Worm (Caenorhabditis elegans): ENCODE results near the gene M117.6.

The M117.6 gene

DNA sequence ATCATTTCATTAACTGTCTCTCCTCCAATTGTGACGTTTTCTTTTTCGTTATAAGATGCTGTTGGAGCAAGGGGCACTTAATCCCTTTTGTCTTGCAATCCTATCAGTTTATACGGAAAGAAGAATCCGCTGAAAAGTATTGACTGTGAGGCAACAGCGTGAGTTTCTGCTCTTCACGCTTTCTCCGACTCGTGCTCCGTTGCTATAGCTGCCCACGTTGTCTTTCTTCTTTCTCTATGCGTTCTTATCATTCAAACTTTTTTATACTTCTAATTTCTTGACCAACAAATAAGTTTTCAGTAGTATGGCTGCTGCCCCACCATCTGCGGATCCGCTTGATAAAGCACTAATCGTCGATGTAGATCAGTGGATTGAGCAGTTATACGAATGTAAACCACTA is 30.2 kb upstream of the M117.6 start, which contains the start of gene let-92 (continued):
- TF ChIP-seq ceh-20 (GFP tag; IDR thresholded peaks at IDR 0.05): no peak
- no peak for TF ChIP-seq zag-1 (tag; optimal IDR thresholded peaks at IDR 0.05)
- no peak for TF ChIP-seq unc-62 (GFP tag; optimal IDR thresholded peaks at IDR 0.05 in 1 of 2)
- TF ChIP-seq unc-62 (tag; optimal IDR thresholded peaks at IDR 0.05): no peak
- no peak for TF ChIP-seq ctbp-1 (GFP tag; IDR thresholded peaks at IDR 0.05)

DNA sequence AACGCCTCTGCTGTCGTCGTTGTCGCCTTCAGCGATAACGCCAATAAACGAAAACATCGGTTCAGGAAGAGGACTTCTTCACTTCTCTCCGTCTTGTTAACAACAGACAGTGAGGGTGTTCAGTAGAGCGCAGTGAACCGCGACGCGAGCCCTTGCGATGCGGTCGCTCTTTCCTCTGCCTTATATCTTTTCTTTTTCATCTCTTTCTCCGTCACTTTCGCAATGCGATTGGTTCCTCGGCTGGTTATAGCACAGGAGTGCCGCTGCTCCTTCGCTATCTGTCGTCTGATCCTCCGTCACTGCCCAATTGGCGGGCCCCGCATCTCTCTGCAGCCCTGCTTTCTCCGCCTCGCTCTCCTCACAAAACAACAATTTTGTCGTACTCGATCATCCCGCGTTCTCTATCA is 29.2 kb upstream of the M117.6 start:
- TF ChIP-seq set-16 (GFP tag; IDR thresholded peaks at IDR 0.05) (peak; percentile 87), cey-2 (tag; optimal IDR thresholded peaks at IDR 0.05; ENCODE audit: borderline replicate concordance, insufficient read depth) (no peak), lin-13 (GFP tag; optimal IDR thresholded peaks at IDR 0.05) (peak; percentile 58), nhr-102 (tag; optimal IDR thresholded peaks at IDR 0.05) (no peak), lin-29 (GFP tag; IDR thresholded peaks at IDR 0.05) (no peak), spr-1 (tag; optimal IDR thresholded peaks at IDR 0.05) (peak; percentile 45), nhr-48 (tag; optimal IDR thresholded peaks at IDR 0.05) (no peak), lin-38 (GFP tag; IDR thresholded peaks at IDR 0.05) (peak; percentile 66), F10B5.3 (tag; optimal IDR thresholded peaks at IDR 0.05) (no peak), rbr-2 (tag; optimal IDR thresholded peaks at IDR 0.05) (peak; percentile 89), pqm-1 (tag; optimal IDR thresholded peaks at IDR 0.05) (no peak), fos-1 (tag; optimal IDR thresholded peaks at IDR 0.05) (no peak), tag-97 (GFP tag; IDR thresholded peaks at IDR 0.05) (no peak), nhr-11 (tag; optimal IDR thresholded peaks at IDR 0.05) (peak; percentile 73), nhr-237 (tag; optimal IDR thresholded peaks at IDR 0.05) (no peak), ceh-44 (GFP tag; IDR thresholded peaks at IDR 0.05) (peak; percentile 51; the same call in 1 of the 2 replicates), T26A8.4 (GFP tag; IDR thresholded peaks at IDR 0.05) (peak; percentile 38; the same call in 1 of the 2 replicates), aha-1 (tag) (peak; percentile 96), nhr-10 (tag; optimal IDR thresholded peaks at IDR 0.05) (no peak), mdl-1 (tag; optimal IDR thresholded peaks at IDR 0.05) (peak; percentile 29 to 54), unc-39 (tag; optimal IDR thresholded peaks at IDR 0.05) (no peak), F37D6.2 (tag; optimal IDR thresholded peaks at IDR 0.05) (peak; percentile 71), madf-5 (GFP tag; IDR thresholded peaks at IDR 0.05) (no peak), Y75B8A.6 (GFP tag; IDR thresholded peaks at IDR 0.05) (no peak), hmg-1.1 (GFP tag; IDR thresholded peaks at IDR 0.05) (peak; percentile 90), ctbp-1 (GFP tag; IDR thresholded peaks at IDR 0.05) (peak; percentile 54; the same call in 1 of the 2 replicates), hlh-11 (tag; optimal IDR thresholded peaks at IDR 0.05) (peak; percentile 78), duxl-1 (tag; optimal IDR thresholded peaks at IDR 0.05; ENCODE audit: poor library complexity) (no peak), lin-1 (GFP tag; IDR thresholded peaks at IDR 0.05) (no peak), zip-2 (tag; optimal IDR thresholded peaks at IDR 0.05) (no peak), mep-1 (tag; optimal IDR thresholded peaks at IDR 0.05) (peak; percentile 81), daf-12 (tag; optimal IDR thresholded peaks at IDR 0.05) (no peak), zfp-3 (GFP tag; conservative IDR thresholded peaks at IDR 0.05) (no peak), nhr-77 (tag; optimal IDR thresholded peaks at IDR 0.05) (peak; percentile 22), ceh-82 (tag; optimal IDR thresholded peaks at IDR 0.05) (no peak), daf-19 (GFP tag; conservative IDR thresholded peaks at IDR 0.05) (no peak), ces-1 (GFP tag; optimal IDR thresholded peaks at IDR 0.05) (no peak), mxl-3 (GFP tag; optimal IDR thresholded peaks at IDR 0.05) (peak; percentile 42), madf-9 (GFP tag; conservative IDR thresholded peaks at IDR 0.05) (0 out of 2 replicates have a peak, but pooled peaks have one; percentile 46), unc-62 (GFP tag; optimal IDR thresholded peaks at IDR 0.05 in 1 of 2) (peak in 1 of 2 experiments; percentile 83), unc-62 (tag; optimal IDR thresholded peaks at IDR 0.05) (no peak), ZK546.5 (tag; optimal IDR thresholded peaks at IDR 0.05) (no peak), daf-16 (GFP tag; optimal IDR thresholded peaks at IDR 0.05) (peak in 1 of 2 experiments; percentile 22), daf-16 (tag; optimal IDR thresholded peaks at IDR 0.05) (peak; percentile 21), F26F4.8 (GFP tag; conservative IDR thresholded peaks at IDR 0.05) (no peak), jun-1 (tag; optimal IDR thresholded peaks at IDR 0.05) (peak; percentile 36), ZK337.2 (GFP tag; IDR thresholded peaks at IDR 0.05) (no peak), lim-7 (GFP tag; IDR thresholded peaks at IDR 0.05) (no peak)
